Fruit fly (Drosophila melanogaster) whole organism, wandering third instar larva: Measurements from ENCODE around the gene mri.

Experiments
- CG9705 ChIP-seq: fragments of 200-800 bp; sonication (Bioruptor generic); optimal IDR thresholded peaks from 2 replicates; lab custom pipeline; 2018; ENCODE audit warnings: missing biosample characterization, mild to moderate bottlenecking, missing genetic modification characterization
- N ChIP-seq: fragments of >200 bp; optimal IDR thresholded peaks from 2 replicates; lab custom pipeline; 2018; ENCODE audit warnings: missing biosample characterization, missing external identifiers, missing genetic modification characterization
- OdsH ChIP-seq: fragments of 200-800 bp; sonication (Bioruptor generic); optimal IDR thresholded peaks from 2 replicates; lab custom pipeline; 2016; ENCODE audit warnings: missing biosample characterization, mild to moderate bottlenecking, missing genetic modification characterization
- lola ChIP-seq: fragments of >200 bp; optimal IDR thresholded peaks from 2 replicates; lab custom pipeline; 2017; ENCODE audit warnings: missing biosample characterization, missing genetic modification characterization
- pan ChIP-seq: fragments of >200 bp; optimal IDR thresholded peaks from 2 replicates; lab custom pipeline; 2017
- psq ChIP-seq: fragments of 200-800 bp; sonication (Bioruptor generic); optimal IDR thresholded peaks from 3 replicates; lab custom pipeline; 2017; ENCODE audit warnings: missing biosample characterization, mild to moderate bottlenecking, missing genetic modification characterization, moderate library complexity
- woc ChIP-seq: sonication (Bioruptor generic); optimal IDR thresholded peaks from 2 replicates; lab custom pipeline; 2016; ENCODE audit warnings: missing biosample characterization, mild to moderate bottlenecking, missing genetic modification characterization

DNA sequence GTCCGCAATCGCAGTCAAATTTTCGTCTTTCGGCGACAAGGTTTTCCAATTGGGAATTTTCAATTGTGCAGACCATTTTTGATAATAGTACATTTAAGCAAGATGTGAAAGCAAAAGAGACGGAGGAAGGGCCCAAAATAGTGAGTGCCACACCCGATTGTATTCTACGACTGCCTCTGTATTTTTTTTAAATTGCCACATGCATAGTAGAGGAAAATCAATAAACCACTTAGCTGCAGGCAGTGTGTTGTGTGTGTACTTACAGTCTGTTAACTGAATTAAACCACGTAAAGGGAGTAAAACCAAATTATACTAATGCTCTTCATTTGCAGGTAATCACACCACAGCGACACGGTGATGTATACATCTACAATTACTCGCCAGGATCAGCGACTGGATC, 28.2 kb upstream of the mri start:
- TF ChIP-seq psq (GFP tag; lab: Kevin White, UChicago), result no peak
- TF ChIP-seq woc (GFP tag; lab: Kevin White, UChicago), result no peak
- no peak for TF ChIP-seq OdsH (GFP tag; lab: Kevin White, UChicago)
- no peak for TF ChIP-seq CG9705
- no peak for TF ChIP-seq lola (GFP tag; lab: Kevin White, UChicago)
- no peak for TF ChIP-seq pan (lab: Kevin White, UChicago)
- no peak for TF ChIP-seq N
